Fruit fly (Drosophila melanogaster) whole organism, adult: ENCODE results near the gene sick.
A peak's percentile ranks its signal among the peaks of the same experiment; 100 is the strongest.

Source experiments
- CG11617 ChIP-seq: fragments of 200-800 bp; sonication (Bioruptor generic); optimal IDR thresholded peaks from 2 replicates; lab custom pipeline; 2017; ENCODE audit warnings: mild to moderate bottlenecking, missing biosample characterization, missing genetic modification reagents, missing genetic modification characterization
- CG12768 ChIP-seq: fragments of 200-800 bp; sonication (Bioruptor generic); optimal IDR thresholded peaks from 2 replicates; lab custom pipeline; 2017; ENCODE audit warnings: missing biosample characterization, missing genetic modification characterization, mild to moderate bottlenecking, moderate library complexity, missing genetic modification reagents
- CG14711 ChIP-seq: fragments of 200-800 bp; sonication (Bioruptor generic); optimal IDR thresholded peaks from 2 replicates; lab custom pipeline; 2018; ENCODE audit warnings: missing biosample characterization, mild to moderate bottlenecking, missing genetic modification characterization, moderate library complexity
- CG1620 ChIP-seq: fragments of 200-800 bp; sonication (Bioruptor generic); optimal IDR thresholded peaks from 2 replicates; lab custom pipeline; 2016; ENCODE audit warnings: missing biosample characterization, missing genetic modification characterization
- CG33017 ChIP-seq: fragments of 200-800 bp; sonication (Bioruptor generic); optimal IDR thresholded peaks from 2 replicates; lab custom pipeline; 2018; ENCODE audit warnings: missing biosample characterization, mild to moderate bottlenecking, missing genetic modification characterization, moderate library complexity
- CG5204 ChIP-seq: fragments of 200-800 bp; sonication (Bioruptor generic); optimal IDR thresholded peaks from 2 replicates; lab custom pipeline; 2016; ENCODE audit warnings: missing biosample characterization, missing genetic modification characterization
- CG7045 ChIP-seq: fragments of 200-800 bp; sonication (Bioruptor generic); optimal IDR thresholded peaks from 2 replicates; lab custom pipeline; 2017; ENCODE audit warnings: missing biosample characterization, mild to moderate bottlenecking, missing genetic modification characterization
- CG7101 ChIP-seq: fragments of 200-800 bp; sonication (Bioruptor generic); optimal IDR thresholded peaks from 2 replicates; lab custom pipeline; 2018; ENCODE audit warnings: missing biosample characterization, mild to moderate bottlenecking, missing genetic modification characterization, moderate library complexity
- Clk ChIP-seq: fragments of 200-800 bp; sonication (Bioruptor generic); optimal IDR thresholded peaks from 2 replicates; lab custom pipeline; 2017; ENCODE audit warnings: missing biosample characterization, missing genetic modification characterization
- Crg-1 ChIP-seq: fragments of 200-800 bp; sonication (Bioruptor generic); optimal IDR thresholded peaks from 2 replicates; lab custom pipeline; 2016; ENCODE audit warnings: missing biosample characterization, missing genetic modification characterization
- Hr96 ChIP-seq: fragments of 200-800 bp; sonication (Bioruptor generic); optimal IDR thresholded peaks from 2 replicates; lab custom pipeline; 2016; ENCODE audit warnings: missing biosample characterization, missing genetic modification characterization
- Mnt ChIP-seq: fragments of 200-800 bp; sonication (Bioruptor generic); optimal IDR thresholded peaks from 2 replicates; lab custom pipeline; 2016; ENCODE audit warnings: missing biosample characterization, mild to moderate bottlenecking, missing genetic modification characterization
- bab1 ChIP-seq: fragments of 200-800 bp; sonication (Bioruptor generic); optimal IDR thresholded peaks from 3 replicates; lab custom pipeline; 2019; ENCODE audit warnings: missing biosample characterization, mild to moderate bottlenecking, missing genetic modification characterization, moderate library complexity
- cic ChIP-seq: fragments of 200-800 bp; sonication (Bioruptor generic); optimal IDR thresholded peaks from 2 replicates; lab custom pipeline; 2017; ENCODE audit warnings: missing biosample characterization, mild to moderate bottlenecking, missing genetic modification characterization, moderate library complexity
- cnc ChIP-seq, 2 experiments: fragments of >200 bp; optimal IDR thresholded peaks; 2 replicates each; lab custom pipeline; 2017
- kay ChIP-seq: fragments of 200-800 bp; sonication (Bioruptor generic); peaks from one replicate; lab custom pipeline; 2016; ENCODE audit warnings: missing biosample characterization, missing genetic modification characterization, borderline replicate concordance
- ovo ChIP-seq: fragments of 200-800 bp; sonication (Bioruptor generic); optimal IDR thresholded peaks from 2 replicates; lab custom pipeline; 2016; ENCODE audit warnings: missing biosample characterization, missing genetic modification characterization
- pad ChIP-seq: fragments of 200-800 bp; sonication (Bioruptor generic); optimal IDR thresholded peaks from 3 replicates; lab custom pipeline; 2017; ENCODE audit warnings: missing biosample characterization, missing genetic modification characterization, mild to moderate bottlenecking, moderate library complexity, missing genetic modification reagents
- tj ChIP-seq: fragments of 200-800 bp; sonication (Bioruptor generic); optimal IDR thresholded peaks from 3 replicates; lab custom pipeline; 2017; ENCODE audit warnings: missing biosample characterization, mild to moderate bottlenecking, missing genetic modification characterization, moderate library complexity
- toe ChIP-seq: fragments of 200-800 bp; sonication (Bioruptor generic); optimal IDR thresholded peaks from 2 replicates; lab custom pipeline; 2016; ENCODE audit warnings: missing biosample characterization, missing genetic modification characterization

sick gene

dm6 chr2L:19869463-19869862, 73.3 kb downstream of the sick start:
- no peak for TF ChIP-seq CG5204 (GFP tag; lab: Kevin White, UChicago)
- no peak for TF ChIP-seq pad
- TF ChIP-seq toe (GFP tag; lab: Kevin White, UChicago) = no peak
- no peak for TF ChIP-seq Clk
- no peak for TF ChIP-seq Mnt (GFP tag; lab: Kevin White, UChicago)
- TF ChIP-seq cic = no peak
- no peak for TF ChIP-seq CG11617 (GFP tag; lab: Kevin White, UChicago)
- no peak for TF ChIP-seq CG7045 (GFP tag; lab: Kevin White, UChicago)
- no peak for TF ChIP-seq ovo (GFP tag; lab: Kevin White, UChicago)

DNA sequence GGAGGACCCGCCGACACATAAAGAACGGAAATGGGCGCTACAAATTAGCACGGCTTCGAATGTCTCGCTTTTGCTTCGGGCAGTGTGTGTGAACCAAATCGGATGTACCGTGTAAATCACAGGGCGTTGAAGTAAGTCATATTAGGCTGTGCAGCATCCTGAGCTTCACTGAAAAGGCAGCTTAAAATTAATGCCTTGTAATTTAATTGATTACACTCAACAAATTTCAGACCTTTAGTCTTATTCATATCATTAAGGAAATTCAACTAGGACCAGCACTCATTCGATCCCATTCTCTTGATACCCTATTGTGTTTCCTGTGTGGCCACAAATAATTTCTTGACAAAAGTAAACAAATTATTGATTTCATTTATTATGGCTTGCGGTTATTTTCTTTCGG, 73.8 kb downstream of the sick start:
- TF ChIP-seq cnc (optimal IDR thresholded peaks at IDR 0.05; lab: Kevin White, UChicago) (no peak), tj (no peak), CG12768 (GFP tag; lab: Kevin White, UChicago) (no peak), bab1 (GFP tag; lab: Kevin White, UChicago) (no peak), CG5204 (GFP tag; lab: Kevin White, UChicago) (no peak), CG7101 (tag; lab: Kevin White, UChicago) (no peak), ovo (GFP tag; lab: Kevin White, UChicago) (no peak), Crg-1 (no peak), CG1620 (GFP tag; lab: Kevin White, UChicago) (no peak), Mnt (GFP tag; lab: Kevin White, UChicago) (no peak), kay (GFP tag; lab: Kevin White, UChicago) (no peak), CG14711 (tag; lab: Kevin White, UChicago) (no peak), CG7045 (GFP tag; lab: Kevin White, UChicago) (no peak), CG33017 (tag; lab: Kevin White, UChicago) (no peak), pad (no peak), Clk (no peak), toe (GFP tag; lab: Kevin White, UChicago) (no peak)

DNA sequence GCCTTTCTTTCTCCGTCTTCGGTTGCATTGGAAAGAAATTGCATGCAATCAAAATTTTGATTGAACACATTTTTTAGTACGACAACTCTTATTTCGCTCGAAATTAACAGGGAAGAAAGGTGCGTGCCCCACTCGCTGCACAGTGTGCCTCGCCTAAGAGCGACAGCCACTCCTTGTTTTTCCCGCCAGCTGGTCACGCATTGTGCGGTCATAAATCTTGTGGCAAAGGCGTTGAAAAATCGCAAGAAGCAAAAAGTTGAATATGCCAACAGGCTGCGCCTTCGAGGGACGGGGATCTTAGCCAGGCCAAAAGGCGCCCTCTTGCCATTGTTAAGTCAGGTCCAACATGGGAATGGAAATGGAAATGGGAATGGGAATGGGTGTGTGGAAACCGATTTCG, 75.9 kb downstream of the sick start:
- TF ChIP-seq kay (GFP tag; lab: Kevin White, UChicago) = no peak
- no peak for TF ChIP-seq ovo (GFP tag; lab: Kevin White, UChicago)
- TF ChIP-seq toe (GFP tag; lab: Kevin White, UChicago) = no peak
- no peak for TF ChIP-seq CG7045 (GFP tag; lab: Kevin White, UChicago)
- no peak for TF ChIP-seq Clk
- no peak for TF ChIP-seq Mnt (GFP tag; lab: Kevin White, UChicago)
- no peak for TF ChIP-seq CG7101 (tag; lab: Kevin White, UChicago)
- TF ChIP-seq CG12768 (GFP tag; lab: Kevin White, UChicago) = no peak
- no peak for TF ChIP-seq cnc (optimal IDR thresholded peaks at IDR 0.05; lab: Kevin White, UChicago)
- no peak for TF ChIP-seq CG5204 (GFP tag; lab: Kevin White, UChicago)
- TF ChIP-seq Crg-1 = no peak
- no peak for TF ChIP-seq CG1620 (GFP tag; lab: Kevin White, UChicago)
- no peak for TF ChIP-seq CG33017 (tag; lab: Kevin White, UChicago)

dm6 chr2L:19875007-19875406, 78.8 kb downstream of the sick start:
- TF ChIP-seq pad (no peak), CG1620 (GFP tag; lab: Kevin White, UChicago) (no peak), Mnt (GFP tag; lab: Kevin White, UChicago) (no peak), Clk (no peak), CG5204 (GFP tag; lab: Kevin White, UChicago) (no peak), tj (no peak), CG14711 (tag; lab: Kevin White, UChicago) (no peak), CG7101 (tag; lab: Kevin White, UChicago) (no peak), CG7045 (GFP tag; lab: Kevin White, UChicago) (no peak), kay (GFP tag; lab: Kevin White, UChicago) (no peak), Hr96 (no peak), ovo (GFP tag; lab: Kevin White, UChicago) (no peak), cnc (optimal IDR thresholded peaks at IDR 0.05; lab: Kevin White, UChicago) (no peak), CG11617 (GFP tag; lab: Kevin White, UChicago) (no peak), toe (GFP tag; lab: Kevin White, UChicago) (no peak), cic (no peak), Crg-1 (no peak), bab1 (GFP tag; lab: Kevin White, UChicago) (no peak)

dm6 chr2L:19884444-19884843, 88.3 kb downstream of the sick start:
- TF ChIP-seq CG12768 (GFP tag; lab: Kevin White, UChicago) (no peak), CG1620 (GFP tag; lab: Kevin White, UChicago) (no peak), CG5204 (GFP tag; lab: Kevin White, UChicago) (no peak), Crg-1 (no peak), bab1 (GFP tag; lab: Kevin White, UChicago) (no peak), cic (no peak), Clk (no peak), Hr96 (no peak), Mnt (GFP tag; lab: Kevin White, UChicago) (no peak), toe (GFP tag; lab: Kevin White, UChicago) (no peak), ovo (GFP tag; lab: Kevin White, UChicago) (no peak), pad (no peak), tj (no peak), CG7101 (tag; lab: Kevin White, UChicago) (no peak), CG7045 (GFP tag; lab: Kevin White, UChicago) (no peak)

dm6 chr2L:19887468-19887867, 91.3 kb downstream of the sick start:
- TF ChIP-seq toe (GFP tag; lab: Kevin White, UChicago) (peak; percentile 54), CG1620 (GFP tag; lab: Kevin White, UChicago) (peak; percentile 66), CG12768 (GFP tag; lab: Kevin White, UChicago) (no peak), Hr96 (no peak), CG5204 (GFP tag; lab: Kevin White, UChicago) (peak; percentile 19), CG7101 (tag; lab: Kevin White, UChicago) (peak; percentile 37), cic (no peak), CG14711 (tag; lab: Kevin White, UChicago) (peak; percentile 21), pad (peak; percentile 29), tj (peak; percentile 62), CG33017 (tag; lab: Kevin White, UChicago) (no peak), bab1 (GFP tag; lab: Kevin White, UChicago) (peak; percentile 25), CG11617 (GFP tag; lab: Kevin White, UChicago) (no peak)
